Worm (Caenorhabditis elegans): ENCODE measurements around the gene cest-16.

ce11 chrX:6253899-6254670, 45.7 kb upstream of the cest-16 start:
- TF ChIP-seq ama-1 (optimal IDR thresholded peaks at IDR 0.05) (peak; percentile 99), skn-1 (tag; optimal IDR thresholded peaks at IDR 0.05) (no peak), unc-62 (GFP tag; optimal IDR thresholded peaks at IDR 0.05) (peak; percentile 70), fos-1 (tag; optimal IDR thresholded peaks at IDR 0.05) (no peak), fkh-10 (GFP tag; optimal IDR thresholded peaks at IDR 0.05) (no peak), nhr-237 (tag; optimal IDR thresholded peaks at IDR 0.05) (no peak), elt-2 (tag; optimal IDR thresholded peaks at IDR 0.05) (peak; percentile 51), elt-1 (tag; optimal IDR thresholded peaks at IDR 0.05) (no peak), jun-1 (tag; optimal IDR thresholded peaks at IDR 0.05) (peak; percentile 79)
